Worm (Caenorhabditis elegans) whole organism, L1 larva: ENCODE measurements around the gene vha-19.

Experiments used
- Y116A8C.19 ChIP-seq: sonication (generic microtip); optimal IDR thresholded peaks from 2 replicates; lab custom pipeline; 2016; ENCODE audit warnings: missing compliant biosample characterization, missing genetic modification characterization, borderline replicate concordance
- aha-1 ChIP-seq: fragments of 150-350 bp; optimal IDR thresholded peaks from 2 replicates; lab custom pipeline; 2014; ENCODE audit warnings: missing biosample characterization, missing genetic modification characterization
- aly-2 ChIP-seq: fragments of 150-350 bp; optimal IDR thresholded peaks from 2 replicates; lab custom pipeline; 2014; ENCODE audit warnings: missing biosample characterization, missing genetic modification characterization
- ama-1 ChIP-seq: fragments of 150-350 bp; optimal IDR thresholded peaks from 2 replicates; lab custom pipeline; 2014
- ceh-8 ChIP-seq: fragments of 200-800 bp; sonication (Bioruptor generic); optimal IDR thresholded peaks from 2 replicates; lab custom pipeline; 2018; ENCODE audit warnings: mild to moderate bottlenecking, missing genetic modification characterization, moderate library complexity, missing compliant biosample characterization
- ceh-82 ChIP-seq, 3 experiments: fragments of 150-350 bp in 1 of 3; sonication (generic microtip) in 2 of 3; optimal IDR thresholded peaks; 2 replicates each; lab custom pipeline; 2014 to 2017; ENCODE audit warnings: missing biosample characterization in 3 of 3, missing genetic modification characterization in 3 of 3
- ces-1 ChIP-seq: fragments of 150-350 bp; optimal IDR thresholded peaks from 2 replicates; lab custom pipeline; 2014; ENCODE audit warnings: missing biosample characterization, missing genetic modification reagents, missing genetic modification characterization
- dpl-1 ChIP-seq, 3 experiments: fragments of 150-350 bp in 2 of 3; sonication (generic microtip) in 1 of 3; optimal IDR thresholded peaks; 2 replicates each; lab custom pipeline; 2014 to 2017; ENCODE audit warnings: missing biosample characterization in 3 of 3, missing genetic modification characterization in 3 of 3, missing genetic modification reagents in 3 of 3
- dsc-1 ChIP-seq: sonication (generic microtip); optimal IDR thresholded peaks from 2 replicates; lab custom pipeline; 2016; ENCODE audit warnings: mild to moderate bottlenecking, missing genetic modification characterization, missing compliant biosample characterization
- efl-1 ChIP-seq, 4 experiments: fragments of 150-350 bp; optimal IDR thresholded peaks in 3 of 4; peaks in 1 of 4; 1 replicate in 1 of 4; 2 replicates in 3 of 4; lab custom pipeline; 2014; ENCODE audit warnings: missing biosample characterization in 2 of 4, missing genetic modification characterization in 2 of 4, missing genetic modification reagents in 2 of 4
- efl-3 ChIP-seq: fragments of 200-800 bp; sonication (Bioruptor generic); optimal IDR thresholded peaks from 2 replicates; lab custom pipeline; 2018; ENCODE audit warnings: mild to moderate bottlenecking, missing genetic modification characterization, missing compliant biosample characterization
- elt-2 ChIP-seq: sonication (generic microtip); optimal IDR thresholded peaks from 2 replicates; lab custom pipeline; 2016; ENCODE audit warnings: missing genetic modification characterization, mild to moderate bottlenecking, inconsistent platforms, missing compliant biosample characterization, missing genetic modification reagents
- fkh-10 ChIP-seq: sonication (generic microtip); optimal IDR thresholded peaks from 2 replicates; lab custom pipeline; 2017; ENCODE audit warnings: missing biosample characterization, missing genetic modification reagents, missing genetic modification characterization
- fkh-8 ChIP-seq: sonication (generic microtip); optimal IDR thresholded peaks from 2 replicates; lab custom pipeline; 2016; ENCODE audit warnings: mild to moderate bottlenecking, missing genetic modification characterization, missing compliant biosample characterization
- fos-1 ChIP-seq: fragments of 150-350 bp; optimal IDR thresholded peaks from 2 replicates; lab custom pipeline; 2014; ENCODE audit warnings: missing biosample characterization, missing genetic modification characterization
- grh-1 ChIP-seq: fragments of 200-800 bp; sonication (Bioruptor generic); IDR thresholded peaks from 2 replicates; pipeline ENCODE4 v1.3.6; 2022; ENCODE audit warnings: missing genetic modification reagents, missing genetic modification characterization, missing compliant biosample characterization
- hlh-4 ChIP-seq: sonication (generic microtip); optimal IDR thresholded peaks from 2 replicates; lab custom pipeline; 2016; ENCODE audit warnings: mild to moderate bottlenecking, missing genetic modification characterization, missing compliant biosample characterization
- isw-1 ChIP-seq: fragments of 200-800 bp; sonication (Bioruptor generic); IDR thresholded peaks from 2 replicates; pipeline ENCODE4 v1.3.6; 2022; ENCODE audit warnings: missing genetic modification characterization, missing compliant biosample characterization
- lin-13 ChIP-seq: fragments of 150-350 bp; optimal IDR thresholded peaks from 2 replicates; lab custom pipeline; 2014; ENCODE audit warnings: missing biosample characterization, missing genetic modification reagents, missing genetic modification characterization
- lin-14 ChIP-seq: fragments of 200-800 bp; sonication (Bioruptor generic); optimal IDR thresholded peaks from 2 replicates; lab custom pipeline; 2018; ENCODE audit warnings: mild to moderate bottlenecking, missing genetic modification characterization, moderate library complexity, missing compliant biosample characterization
- lir-3 ChIP-seq: sonication (generic microtip); optimal IDR thresholded peaks from 2 replicates; lab custom pipeline; 2016; ENCODE audit warnings: mild to moderate bottlenecking, missing genetic modification characterization, moderate library complexity, missing compliant biosample characterization; ENCODE audit not compliant: poor library complexity
- mab-9 ChIP-seq: fragments of 200-800 bp; sonication (Bioruptor generic); IDR thresholded peaks from 2 replicates; pipeline ENCODE4 v1.3.6; 2022; ENCODE audit warnings: missing genetic modification reagents, missing genetic modification characterization, missing compliant biosample characterization
- mdl-1 ChIP-seq, 2 experiments: fragments of 150-350 bp; optimal IDR thresholded peaks; 2 replicates each; lab custom pipeline; 2014 to 2017; ENCODE audit warnings: missing biosample characterization in 2 of 2, missing genetic modification characterization in 2 of 2, inconsistent platforms in 1 of 2
- mef-2 ChIP-seq: fragments of 150-350 bp; optimal IDR thresholded peaks from 2 replicates; lab custom pipeline; 2014; ENCODE audit warnings: missing biosample characterization, missing genetic modification characterization
- nhr-11 ChIP-seq: fragments of 150-350 bp; optimal IDR thresholded peaks from 2 replicates; lab custom pipeline; 2014; ENCODE audit warnings: missing biosample characterization, missing genetic modification characterization
- nhr-12 ChIP-seq: sonication (generic microtip); optimal IDR thresholded peaks from 2 replicates; lab custom pipeline; 2017; ENCODE audit warnings: missing biosample characterization, missing genetic modification characterization
- nhr-19 ChIP-seq: fragments of 200-800 bp; sonication (Bioruptor generic); conservative IDR thresholded peaks from 2 replicates; pipeline ENCODE4 v1.3.6; 2022; ENCODE audit warnings: missing genetic modification characterization, missing compliant biosample characterization
- nhr-20 ChIP-seq: sonication (generic microtip); optimal IDR thresholded peaks from 2 replicates; lab custom pipeline; 2016; ENCODE audit warnings: mild to moderate bottlenecking, missing genetic modification characterization, missing compliant biosample characterization
- nhr-71 ChIP-seq: sonication (generic microtip); optimal IDR thresholded peaks from 2 replicates; lab custom pipeline; 2016; ENCODE audit warnings: mild to moderate bottlenecking, missing genetic modification characterization, moderate library complexity, missing compliant biosample characterization
- nhr-84 ChIP-seq: sonication (generic microtip); optimal IDR thresholded peaks from 2 replicates; lab custom pipeline; 2017; ENCODE audit warnings: missing biosample characterization, missing genetic modification characterization
- pqm-1 ChIP-seq: sonication (generic microtip); optimal IDR thresholded peaks from 3 replicates; lab custom pipeline; 2017; ENCODE audit warnings: missing biosample characterization, missing genetic modification characterization
- rnt-1 ChIP-seq: sonication (generic microtip); optimal IDR thresholded peaks from 2 replicates; lab custom pipeline; 2016; ENCODE audit warnings: mild to moderate bottlenecking, missing genetic modification characterization, moderate library complexity, missing compliant biosample characterization
- skn-1 ChIP-seq: fragments of 150-350 bp; optimal IDR thresholded peaks from 2 replicates; lab custom pipeline; 2014; ENCODE audit warnings: missing biosample characterization, missing genetic modification characterization
- snpc-4 ChIP-seq: fragments of 150-350 bp; optimal IDR thresholded peaks from 2 replicates; lab custom pipeline; 2014; ENCODE audit warnings: missing biosample characterization, missing genetic modification characterization
- snu-23 ChIP-seq: sonication (generic microtip); optimal IDR thresholded peaks from 2 replicates; lab custom pipeline; 2016; ENCODE audit warnings: missing genetic modification characterization, missing compliant biosample characterization
- sox-4 ChIP-seq: sonication (generic microtip); optimal IDR thresholded peaks from 2 replicates; lab custom pipeline; 2016; ENCODE audit warnings: missing genetic modification characterization, missing compliant biosample characterization
- sptf-1 ChIP-seq: fragments of 150-350 bp; optimal IDR thresholded peaks from 2 replicates; lab custom pipeline; 2014; ENCODE audit warnings: missing biosample characterization, missing genetic modification characterization
- sup-37 ChIP-seq: fragments of 200-800 bp; sonication (Bioruptor generic); optimal IDR thresholded peaks from 2 replicates; lab custom pipeline; 2018; ENCODE audit warnings: mild to moderate bottlenecking, missing genetic modification characterization, missing compliant biosample characterization
- tbx-2 ChIP-seq: sonication (generic microtip); optimal IDR thresholded peaks from 2 replicates; lab custom pipeline; 2016; ENCODE audit warnings: missing genetic modification characterization, missing compliant biosample characterization
- tlp-1 ChIP-seq: fragments of 150-350 bp; optimal IDR thresholded peaks from 2 replicates; lab custom pipeline; 2014; ENCODE audit warnings: missing biosample characterization, missing genetic modification characterization
- unc-30 ChIP-seq: sonication (generic microtip); optimal IDR thresholded peaks from 2 replicates; lab custom pipeline; 2017; ENCODE audit warnings: missing biosample characterization, missing genetic modification characterization
- unc-62 ChIP-seq: fragments of 150-350 bp; optimal IDR thresholded peaks from 2 replicates; lab custom pipeline; 2014; ENCODE audit warnings: missing biosample characterization, missing genetic modification reagents, missing genetic modification characterization
- unc-86 ChIP-seq: sonication (generic microtip); optimal IDR thresholded peaks from 2 replicates; lab custom pipeline; 2016; ENCODE audit warnings: missing genetic modification characterization, missing compliant biosample characterization
- unc-98 ChIP-seq: fragments of 200-800 bp; sonication (Bioruptor generic); IDR thresholded peaks from 2 replicates; pipeline ENCODE4 v1.3.6; 2022; ENCODE audit warnings: missing genetic modification characterization, missing compliant biosample characterization
- vab-15 ChIP-seq: sonication (generic microtip); optimal IDR thresholded peaks from 2 replicates; lab custom pipeline; 2017; ENCODE audit warnings: missing genotype, mild to moderate bottlenecking, missing genetic modification characterization, missing compliant biosample characterization
- zip-4 ChIP-seq: fragments of 200-800 bp; sonication (Bioruptor generic); optimal IDR thresholded peaks from 2 replicates; lab custom pipeline; 2018; ENCODE audit warnings: mild to moderate bottlenecking, missing genetic modification characterization, moderate library complexity, missing compliant biosample characterization
- ztf-11 ChIP-seq, 2 experiments: sonication (generic microtip); optimal IDR thresholded peaks; 2 replicates each; lab custom pipeline; 2016 to 2017; ENCODE audit warnings: missing genetic modification characterization in 2 of 2, missing biosample characterization in 1 of 2, missing compliant biosample characterization in 1 of 2
- ztf-4 ChIP-seq: fragments of 150-350 bp; optimal IDR thresholded peaks from 2 replicates; lab custom pipeline; 2014; ENCODE audit warnings: missing biosample characterization, missing genetic modification characterization

Gene vha-19

ce11 chrIV:3337275-3337674, 31.7 kb upstream of the vha-19 start:
- TF ChIP-seq ceh-8 (peak; percentile 89), snu-23 (GFP tag; lab: Kevin White, UChicago) (no peak)

- TF ChIP-seq efl-1 (optimal IDR thresholded peaks at IDR 0.05; lab: Kevin White, UChicago) (no peak), efl-1 (GFP tag; optimal IDR thresholded peaks at IDR 0.05 in 1 of 2; lab: Kevin White, UChicago) (peak in 1 of 2 experiments; percentile 81), fos-1 (tag; lab: Kevin White, UChicago) (no peak)
Measured at ce11 chrIV:3338176-3338575, 30.8 kb upstream of the vha-19 start.

ce11 chrIV:3338676-3339075, 30.3 kb upstream of the vha-19 start, which contains the start of gene hrpa-1:
hrpa-1 (minus strand) TSS chrIV:3338867.
- TF ChIP-seq tlp-1 (tag; lab: Kevin White, UChicago): no peak
- peak; percentile 85 for TF ChIP-seq unc-86 (tag; lab: Kevin White, UChicago)
- TF ChIP-seq ces-1 (GFP tag; lab: Kevin White, UChicago): no peak
- peak; percentile 92 for TF ChIP-seq rnt-1 (tag; lab: Kevin White, UChicago)
- TF ChIP-seq sptf-1: no peak
- TF ChIP-seq isw-1 (GFP tag; lab: Robert Waterston, UW): peak; percentile 89
- TF ChIP-seq sup-37 (GFP tag; lab: Kevin White, UChicago): no peak
- TF ChIP-seq snu-23 (GFP tag; lab: Kevin White, UChicago): peak; percentile 89
- peak; percentile 88 for TF ChIP-seq tbx-2 (tag; lab: Kevin White, UChicago)
- no peak for TF ChIP-seq unc-30 (tag; lab: Kevin White, UChicago)
- TF ChIP-seq unc-98 (GFP tag; lab: Robert Waterston, UW): no peak
- TF ChIP-seq nhr-11 (tag; lab: Kevin White, UChicago): peak; percentile 23
- peak; percentile 78 for TF ChIP-seq grh-1
- no peak for TF ChIP-seq Y116A8C.19 (tag; lab: Kevin White, UChicago)
- peak in 1 of 2 experiments; percentile 75 for TF ChIP-seq mdl-1 (tag; optimal IDR thresholded peaks at IDR 0.05; lab: Kevin White, UChicago)
- peak; percentile 97 to 99 for TF ChIP-seq efl-1 (optimal IDR thresholded peaks at IDR 0.05; lab: Kevin White, UChicago)
- TF ChIP-seq efl-1 (GFP tag; optimal IDR thresholded peaks at IDR 0.05 in 1 of 2; lab: Kevin White, UChicago): peak; percentile 96 to 99
- peak; percentile 59 for TF ChIP-seq sox-4 (tag; lab: Kevin White, UChicago)
- TF ChIP-seq ztf-11 (tag; optimal IDR thresholded peaks at IDR 0.05; lab: Kevin White, UChicago): peak in 1 of 2 experiments; percentile 69
- TF ChIP-seq hlh-4 (tag; lab: Kevin White, UChicago): no peak
- no peak for TF ChIP-seq pqm-1
- peak; percentile 48 for TF ChIP-seq fkh-10
- TF ChIP-seq fos-1 (tag; lab: Kevin White, UChicago): peak; percentile 76
- no peak for TF ChIP-seq aly-2 (tag; lab: Kevin White, UChicago)
- TF ChIP-seq nhr-84 (tag; lab: Kevin White, UChicago): no peak
- peak; percentile 68 for TF ChIP-seq snpc-4 (tag; lab: Kevin White, UChicago)
- peak; percentile 88 for TF ChIP-seq nhr-19
- no peak for TF ChIP-seq nhr-12 (tag; lab: Kevin White, UChicago)
- TF ChIP-seq mef-2 (tag; lab: Kevin White, UChicago): peak; percentile 23
- peak; percentile 86 to 95 (median 87) for TF ChIP-seq ceh-82 (tag; optimal IDR thresholded peaks at IDR 0.05; lab: Kevin White, UChicago)
- peak; percentile 26 for TF ChIP-seq ztf-4 (tag; lab: Kevin White, UChicago)
- TF ChIP-seq efl-3 (GFP tag; lab: Kevin White, UChicago): no peak
- TF ChIP-seq nhr-71 (tag; lab: Kevin White, UChicago): peak; percentile 93
- peak; percentile 85 for TF ChIP-seq nhr-20 (tag; lab: Kevin White, UChicago)
- TF ChIP-seq ama-1 (lab: Kevin White, UChicago): no peak
- TF ChIP-seq skn-1 (tag; lab: Kevin White, UChicago): peak; percentile 94
- peak; percentile 83 for TF ChIP-seq dsc-1
- peak; percentile 96 to 98 (median 97) for TF ChIP-seq dpl-1 (GFP tag; optimal IDR thresholded peaks at IDR 0.05; lab: Kevin White, UChicago)
- TF ChIP-seq aha-1 (tag; lab: Kevin White, UChicago): peak; percentile 13
- peak; percentile 87 for TF ChIP-seq lin-14 (GFP tag; lab: Kevin White, UChicago)
- TF ChIP-seq fkh-8: peak; percentile 87
- peak; percentile 12 for TF ChIP-seq zip-4 (GFP tag; lab: Kevin White, UChicago)
- no peak for TF ChIP-seq unc-62 (GFP tag; lab: Kevin White, UChicago)
- TF ChIP-seq lir-3 (tag; lab: Kevin White, UChicago): no peak
- TF ChIP-seq vab-15 (tag; lab: Kevin White, UChicago): no peak
- TF ChIP-seq mab-9 (GFP tag; lab: Robert Waterston, UW): peak; percentile 55; the same call in 1 of the 2 replicates
- TF ChIP-seq elt-2 (tag; lab: Kevin White, UChicago): peak; percentile 8
- TF ChIP-seq lin-13 (GFP tag; lab: Kevin White, UChicago): peak; percentile 85
